Worm (Caenorhabditis elegans) whole organism, L2 larva: ENCODE measurements around the gene K04C1.3.

Source experiments
- C34F6.9 ChIP-seq: fragments of 150-350 bp; optimal IDR thresholded peaks from 2 replicates; lab custom pipeline; 2014; ENCODE audit warnings: missing biosample characterization, missing genetic modification characterization
- F13H6.1 ChIP-seq: sonication (generic microtip); optimal IDR thresholded peaks from 2 replicates; lab custom pipeline; 2016; ENCODE audit warnings: missing genetic modification characterization, missing compliant biosample characterization
- Y55F3AM.14 ChIP-seq: fragments of 200-800 bp; sonication (Bioruptor generic); optimal IDR thresholded peaks from 2 replicates; lab custom pipeline; 2018; ENCODE audit warnings: mild to moderate bottlenecking, missing genetic modification characterization, missing compliant biosample characterization
- ZK546.5 ChIP-seq: sonication (generic microtip); optimal IDR thresholded peaks from 2 replicates; lab custom pipeline; 2017; ENCODE audit warnings: missing biosample characterization, missing genetic modification characterization
- aly-2 ChIP-seq: fragments of 150-350 bp; optimal IDR thresholded peaks from 2 replicates; lab custom pipeline; 2014; ENCODE audit warnings: missing biosample characterization, missing genetic modification characterization
- ama-1 ChIP-seq: fragments of 150-350 bp; optimal IDR thresholded peaks from 2 replicates; lab custom pipeline; 2018; ENCODE audit warnings: inconsistent platforms
- ceh-16 ChIP-seq: fragments of 150-350 bp; optimal IDR thresholded peaks from 2 replicates; lab custom pipeline; 2014; ENCODE audit warnings: missing biosample characterization, missing genetic modification characterization
- crh-2 ChIP-seq: sonication (generic microtip); optimal IDR thresholded peaks from 2 replicates; lab custom pipeline; 2017; ENCODE audit warnings: missing biosample characterization, missing genetic modification characterization
- dmd-4 ChIP-seq: sonication (generic microtip); optimal IDR thresholded peaks from 2 replicates; lab custom pipeline; 2017; ENCODE audit warnings: missing biosample characterization, missing genetic modification characterization
- egl-27 ChIP-seq: sonication (generic microtip); optimal IDR thresholded peaks from 3 replicates; lab custom pipeline; 2017; ENCODE audit warnings: missing biosample characterization, missing genetic modification reagents, missing genetic modification characterization
- elt-1 ChIP-seq: fragments of 150-350 bp; optimal IDR thresholded peaks from 2 replicates; lab custom pipeline; 2014; ENCODE audit warnings: missing biosample characterization, missing genetic modification characterization
- elt-3 ChIP-seq: sonication (generic microtip); optimal IDR thresholded peaks from 2 replicates; lab custom pipeline; 2017; ENCODE audit warnings: missing biosample characterization, missing genetic modification characterization
- fos-1 ChIP-seq: fragments of 150-350 bp; optimal IDR thresholded peaks from 2 replicates; lab custom pipeline; 2014; ENCODE audit warnings: missing biosample characterization, missing genetic modification characterization
- gmeb-1 ChIP-seq: fragments of 150-350 bp; optimal IDR thresholded peaks from 2 replicates; lab custom pipeline; 2014; ENCODE audit warnings: missing biosample characterization, missing genetic modification characterization
- lin-11 ChIP-seq: fragments of 150-350 bp; sonication (generic microtip); optimal IDR thresholded peaks from 2 replicates; lab custom pipeline; 2014; ENCODE audit warnings: missing biosample characterization, missing genetic modification characterization, inconsistent platforms, mixed read lengths
- lin-13 ChIP-seq: fragments of 150-350 bp; optimal IDR thresholded peaks from 2 replicates; lab custom pipeline; 2014; ENCODE audit warnings: missing biosample characterization, missing genetic modification reagents, missing genetic modification characterization
- lin-39 ChIP-seq: fragments of 150-350 bp; optimal IDR thresholded peaks from 2 replicates; lab custom pipeline; 2014; ENCODE audit warnings: missing biosample characterization, missing genetic modification reagents, missing genetic modification characterization
- lsy-2 ChIP-seq, 2 experiments: fragments of 150-350 bp in 1 of 2; sonication (generic microtip) in 1 of 2; optimal IDR thresholded peaks; 2 replicates each; lab custom pipeline; 2014 to 2017; ENCODE audit warnings: missing biosample characterization in 2 of 2, missing genetic modification characterization in 2 of 2
- mab-5 ChIP-seq: fragments of 150-350 bp; optimal IDR thresholded peaks from 2 replicates; lab custom pipeline; 2014; ENCODE audit warnings: missing biosample characterization, missing genetic modification characterization
- mbf-1 ChIP-seq: sonication (generic microtip); optimal IDR thresholded peaks from 2 replicates; lab custom pipeline; 2017; ENCODE audit warnings: missing biosample characterization, missing genetic modification characterization
- mdl-1 ChIP-seq, 2 experiments: fragments of 150-350 bp in 1 of 2; sonication (generic microtip) in 1 of 2; optimal IDR thresholded peaks; 2 replicates each; lab custom pipeline; 2017; ENCODE audit warnings: missing biosample characterization in 2 of 2, missing genetic modification characterization in 2 of 2
- nhr-10 ChIP-seq: sonication (generic microtip); optimal IDR thresholded peaks from 2 replicates; lab custom pipeline; 2017; ENCODE audit warnings: missing biosample characterization, missing genetic modification characterization
- nhr-11 ChIP-seq: fragments of 150-350 bp; optimal IDR thresholded peaks from 2 replicates; lab custom pipeline; 2014; ENCODE audit warnings: missing biosample characterization, missing genetic modification characterization
- nhr-129 ChIP-seq: fragments of 150-350 bp; optimal IDR thresholded peaks from 2 replicates; lab custom pipeline; 2014; ENCODE audit warnings: missing biosample characterization, missing genetic modification characterization
- nhr-23 ChIP-seq: fragments of 150-350 bp; optimal IDR thresholded peaks from 2 replicates; lab custom pipeline; 2014; ENCODE audit warnings: missing biosample characterization, missing genetic modification reagents, missing genetic modification characterization
- nhr-237 ChIP-seq: fragments of 150-350 bp; optimal IDR thresholded peaks from 2 replicates; lab custom pipeline; 2014; ENCODE audit warnings: missing biosample characterization, missing genetic modification characterization
- nhr-77 ChIP-seq: fragments of 150-350 bp; optimal IDR thresholded peaks from 2 replicates; lab custom pipeline; 2014; ENCODE audit warnings: missing biosample characterization, missing genetic modification characterization
- peb-1 ChIP-seq: fragments of 150-350 bp; optimal IDR thresholded peaks from 2 replicates; lab custom pipeline; 2014; ENCODE audit warnings: missing biosample characterization, missing genetic modification characterization
- sem-4 ChIP-seq: fragments of 150-350 bp; optimal IDR thresholded peaks from 2 replicates; lab custom pipeline; 2014; ENCODE audit warnings: missing biosample characterization, missing genetic modification reagents, missing genetic modification characterization
- skn-1 ChIP-seq: sonication (generic microtip); optimal IDR thresholded peaks from 2 replicates; lab custom pipeline; 2017; ENCODE audit warnings: missing biosample characterization, missing genetic modification characterization
- sma-3 ChIP-seq: sonication (generic microtip); optimal IDR thresholded peaks from 2 replicates; lab custom pipeline; 2016; ENCODE audit warnings: missing genetic modification reagents, missing genetic modification characterization, missing compliant biosample characterization
- sma-9 ChIP-seq, 2 experiments: fragments of 150-350 bp in 1 of 2; sonication (generic microtip) in 1 of 2; optimal IDR thresholded peaks; 2 replicates each; lab custom pipeline; 2014 to 2016; ENCODE audit warnings: missing genetic modification characterization in 2 of 2, mild to moderate bottlenecking in 1 of 2, missing biosample characterization in 1 of 2, missing compliant biosample characterization in 1 of 2, missing genetic modification reagents in 1 of 2, moderate library complexity in 1 of 2
- snpc-4 ChIP-seq: fragments of 150-350 bp; optimal IDR thresholded peaks from 2 replicates; lab custom pipeline; 2014; ENCODE audit warnings: missing biosample characterization, missing genetic modification characterization
- unc-39 ChIP-seq: fragments of 150-350 bp; optimal IDR thresholded peaks from 2 replicates; lab custom pipeline; 2014; ENCODE audit warnings: missing biosample characterization, missing genetic modification characterization
- unc-55 ChIP-seq: fragments of 150-350 bp; sonication (generic microtip); optimal IDR thresholded peaks from 3 replicates; lab custom pipeline; 2014; ENCODE audit warnings: missing biosample characterization, missing genetic modification reagents, missing genetic modification characterization
- unc-62 ChIP-seq: fragments of 150-350 bp; optimal IDR thresholded peaks from 2 replicates; lab custom pipeline; 2014; ENCODE audit warnings: missing biosample characterization, missing genetic modification reagents, missing genetic modification characterization
- ztf-1 ChIP-seq: fragments of 200-800 bp; sonication (Bioruptor generic); conservative IDR thresholded peaks from 2 replicates; pipeline ENCODE4 v1.3.6; 2022; ENCODE audit warnings: missing genetic modification characterization, missing compliant biosample characterization
- ztf-11 ChIP-seq: sonication (generic microtip); optimal IDR thresholded peaks from 2 replicates; lab custom pipeline; 2017; ENCODE audit warnings: missing biosample characterization, missing genetic modification characterization
- ztf-4 ChIP-seq: fragments of 150-350 bp; optimal IDR thresholded peaks from 2 replicates; lab custom pipeline; 2014; ENCODE audit warnings: missing biosample characterization, missing genetic modification characterization

K04C1.3 gene

DNA sequence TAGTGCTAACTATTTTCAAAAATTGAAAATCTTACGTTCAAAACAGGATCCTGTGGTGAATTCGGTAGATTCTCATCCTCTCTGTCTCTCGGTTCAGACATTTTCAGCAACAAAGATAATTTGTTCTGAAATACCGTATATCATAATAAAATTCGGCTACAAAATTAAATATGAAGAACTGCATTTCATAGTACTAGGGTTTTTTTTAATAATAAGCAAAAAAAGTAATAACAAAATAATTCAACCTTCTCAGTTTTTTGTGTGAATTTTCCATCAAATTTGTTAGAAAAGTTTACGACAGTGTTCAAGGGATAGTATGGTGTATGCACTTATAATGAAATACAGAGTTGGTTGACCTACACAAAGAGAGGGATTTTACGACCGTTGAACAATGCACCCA is 20.0 kb downstream of the K04C1.3 start, which contains the start of gene K06G5.3:
K06G5.3 (minus strand) TSS at position 101 of the 400 bp plus-strand sequence.
- no peak for TF ChIP-seq gmeb-1 (tag; lab: Kevin White, UChicago)
- TF ChIP-seq aly-2 (tag; lab: Kevin White, UChicago), result no peak
- TF ChIP-seq unc-39 (tag; lab: Kevin White, UChicago), result no peak
- no peak for TF ChIP-seq unc-55 (GFP tag; lab: Kevin White, UChicago)
- no peak for TF ChIP-seq mbf-1 (tag; lab: Kevin White, UChicago)
- TF ChIP-seq mdl-1 (tag; optimal IDR thresholded peaks at IDR 0.05; lab: Kevin White, UChicago), result no peak
- no peak for TF ChIP-seq ceh-16 (tag; lab: Kevin White, UChicago)
- TF ChIP-seq elt-1 (tag; lab: Kevin White, UChicago), result no peak
- TF ChIP-seq lin-11 (tag; lab: Kevin White, UChicago), result no peak
- TF ChIP-seq ztf-1 (GFP tag; lab: Robert Waterston, UW), result no peak
- no peak for TF ChIP-seq Y55F3AM.14
- no peak for TF ChIP-seq mab-5 (tag; lab: Kevin White, UChicago)
- no peak for TF ChIP-seq ZK546.5
- no peak for TF ChIP-seq dmd-4
- no peak for TF ChIP-seq snpc-4 (tag; lab: Kevin White, UChicago)
- no peak for TF ChIP-seq skn-1 (tag; lab: Kevin White, UChicago)
- no peak for TF ChIP-seq nhr-11
- no peak for TF ChIP-seq sma-3 (GFP tag; lab: Kevin White, UChicago)

DNA sequence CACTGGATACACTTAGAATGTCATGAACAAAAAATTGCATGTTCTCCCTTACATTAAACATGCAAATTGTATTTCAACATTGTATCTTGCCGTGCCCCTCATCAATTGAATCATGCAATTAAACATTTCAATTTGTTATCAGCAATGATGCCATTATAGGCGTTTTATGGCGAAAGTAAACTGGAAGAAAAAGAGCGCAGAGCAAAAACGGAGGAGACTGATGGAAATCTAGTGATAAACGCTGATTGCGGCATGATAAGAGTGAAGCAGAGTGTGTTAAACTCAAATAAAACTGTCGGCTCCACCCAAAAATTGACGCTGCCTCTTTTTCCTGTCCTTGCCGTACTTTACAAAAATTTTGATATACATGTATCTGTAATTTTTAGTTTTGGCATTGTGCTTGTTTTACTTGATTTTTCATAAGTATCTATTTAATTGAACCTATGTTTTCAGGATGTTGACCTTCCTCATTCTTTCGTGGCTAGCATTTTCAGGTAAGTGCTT is 28.6 kb downstream of the K04C1.3 start, which contains the start of gene K06G5.1:
K06G5.1 (plus strand) TSS at position 454 of the 504 bp plus-strand sequence.
- no peak for TF ChIP-seq snpc-4 (tag; lab: Kevin White, UChicago)
- no peak for TF ChIP-seq nhr-129 (tag; lab: Kevin White, UChicago)
- no peak for TF ChIP-seq nhr-23
- TF ChIP-seq elt-1 (tag; lab: Kevin White, UChicago), result no peak
- no peak for TF ChIP-seq lin-39 (tag; lab: Kevin White, UChicago)
- TF ChIP-seq unc-62 (GFP tag; lab: Kevin White, UChicago), result no peak
- no peak for TF ChIP-seq ztf-4 (tag; lab: Kevin White, UChicago)
- TF ChIP-seq skn-1 (tag; lab: Kevin White, UChicago), result peak; percentile 25
- peak; percentile 21 for TF ChIP-seq F13H6.1 (tag; lab: Kevin White, UChicago)
- no peak for TF ChIP-seq ZK546.5
- no peak for TF ChIP-seq sma-3 (GFP tag; lab: Kevin White, UChicago)
- no peak for TF ChIP-seq lin-13 (GFP tag; lab: Kevin White, UChicago)
- TF ChIP-seq sem-4, result no peak
- no peak for TF ChIP-seq C34F6.9
- TF ChIP-seq elt-3 (tag; lab: Kevin White, UChicago), result no peak
- TF ChIP-seq aly-2 (tag; lab: Kevin White, UChicago), result no peak
- no peak for TF ChIP-seq nhr-77 (tag; lab: Kevin White, UChicago)
- TF ChIP-seq nhr-237 (tag; lab: Kevin White, UChicago), result no peak
- TF ChIP-seq unc-55 (GFP tag; lab: Kevin White, UChicago), result no peak
- peak; percentile 71 for TF ChIP-seq crh-2
- peak; percentile 35 for TF ChIP-seq gmeb-1 (tag; lab: Kevin White, UChicago)
- no peak for TF ChIP-seq lsy-2 (tag; optimal IDR thresholded peaks at IDR 0.05; lab: Kevin White, UChicago)
- no peak for TF ChIP-seq nhr-10 (tag; lab: Kevin White, UChicago)
- TF ChIP-seq peb-1, result no peak
- TF ChIP-seq ztf-11, result no peak
- TF ChIP-seq ama-1 (lab: Kevin White, UChicago), result no peak
- TF ChIP-seq lin-11 (tag; lab: Kevin White, UChicago), result no peak
- no peak for TF ChIP-seq egl-27 (tag; lab: Kevin White, UChicago)
- peak; percentile 99 for TF ChIP-seq fos-1 (tag; lab: Kevin White, UChicago)
- peak; percentile 60 for TF ChIP-seq sma-9 (GFP tag; optimal IDR thresholded peaks at IDR 0.05; lab: Kevin White, UChicago)
- no peak for TF ChIP-seq sma-9 (tag; optimal IDR thresholded peaks at IDR 0.05; lab: Kevin White, UChicago)
- TF ChIP-seq nhr-11, result no peak

DNA sequence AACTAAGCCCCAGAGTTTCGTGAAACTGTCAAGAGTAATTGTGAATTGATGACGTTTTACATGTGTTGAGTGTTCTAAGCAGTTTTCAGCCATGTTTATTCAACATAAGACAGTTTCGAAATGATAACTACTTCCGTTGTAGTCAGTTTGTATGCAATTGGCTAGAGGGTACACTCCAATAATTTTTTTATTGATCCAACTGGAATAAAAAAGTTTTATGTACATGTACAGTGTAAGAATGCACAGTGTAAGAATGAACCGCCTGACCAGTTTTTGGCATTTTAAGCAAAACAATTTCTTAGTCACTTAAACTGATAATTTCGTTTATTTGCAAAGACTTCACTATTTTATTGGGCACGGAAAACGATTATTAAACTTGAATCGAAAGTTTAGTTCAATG is 29.9 kb downstream of the K04C1.3 start:
- no peak for TF ChIP-seq lin-13 (GFP tag; lab: Kevin White, UChicago)
- TF ChIP-seq fos-1 (tag; lab: Kevin White, UChicago), result peak; percentile 17
